Worm (Caenorhabditis elegans) whole organism, early embryonic: ENCODE results near the gene pcrg-1.

ENCODE experiments used
- B0310.2 ChIP-seq: sonication (generic microtip); optimal IDR thresholded peaks from 2 replicates; lab custom pipeline; 2016; ENCODE audit warnings: mild to moderate bottlenecking, missing genetic modification characterization, missing compliant biosample characterization
- F13C5.2 ChIP-seq: sonication (generic microtip); optimal IDR thresholded peaks from 2 replicates; lab custom pipeline; 2017; ENCODE audit warnings: mild to moderate bottlenecking, missing genetic modification characterization, inconsistent platforms, missing compliant biosample characterization
- aly-1 ChIP-seq: sonication (generic microtip); optimal IDR thresholded peaks from 2 replicates; lab custom pipeline; 2016; ENCODE audit warnings: missing genetic modification characterization, missing compliant biosample characterization
- ama-1 ChIP-seq: fragments of 150-350 bp; optimal IDR thresholded peaks from 2 replicates; lab custom pipeline; 2014
- ceh-13 ChIP-seq: fragments of 200-800 bp; sonication (Bioruptor generic); optimal IDR thresholded peaks from 2 replicates; lab custom pipeline; 2018; ENCODE audit warnings: mild to moderate bottlenecking, missing genetic modification characterization, missing compliant biosample characterization
- ceh-36 ChIP-seq: sonication (generic microtip); optimal IDR thresholded peaks from 2 replicates; lab custom pipeline; 2016; ENCODE audit warnings: missing genetic modification characterization, inconsistent platforms, missing compliant biosample characterization
- ets-7 ChIP-seq: sonication (generic microtip); optimal IDR thresholded peaks from 2 replicates; lab custom pipeline; 2016; ENCODE audit warnings: missing genotype, missing genetic modification characterization, missing compliant biosample characterization
- flt-1 ChIP-seq: fragments of 200-800 bp; sonication (Bioruptor generic); IDR thresholded peaks from 2 replicates; pipeline ENCODE4 v1.3.6; 2022; ENCODE audit warnings: missing genetic modification characterization, missing compliant biosample characterization
- hmbx-1 ChIP-seq: sonication (generic microtip); optimal IDR thresholded peaks from 2 replicates; lab custom pipeline; 2016; ENCODE audit warnings: mild to moderate bottlenecking, missing genetic modification characterization, missing compliant biosample characterization
- hmg-4 ChIP-seq: fragments of 200-800 bp; sonication (Bioruptor generic); optimal IDR thresholded peaks from 2 replicates; lab custom pipeline; 2018; ENCODE audit warnings: mild to moderate bottlenecking, missing genetic modification characterization, missing compliant biosample characterization
- hnd-1 ChIP-seq: sonication (generic microtip); optimal IDR thresholded peaks from 2 replicates; lab custom pipeline; 2016; ENCODE audit warnings: missing genetic modification characterization, missing compliant biosample characterization
- pes-1 ChIP-seq: fragments of 200-800 bp; sonication (Bioruptor generic); IDR thresholded peaks from 2 replicates; pipeline ENCODE4 v1.3.6; 2022; ENCODE audit warnings: missing genetic modification reagents, missing genetic modification characterization, missing compliant biosample characterization
- scrt-1 ChIP-seq: fragments of 200-800 bp; sonication (Bioruptor generic); IDR thresholded peaks from 2 replicates; pipeline ENCODE4 v1.3.6; 2022; ENCODE audit warnings: missing genetic modification characterization, missing compliant biosample characterization
- sea-1 ChIP-seq: fragments of 200-800 bp; sonication (Bioruptor generic); conservative IDR thresholded peaks from 2 replicates; pipeline ENCODE4 v1.3.6; 2022; ENCODE audit warnings: missing genetic modification characterization, missing compliant biosample characterization
- tbx-11 ChIP-seq: fragments of 200-800 bp; sonication (Bioruptor generic); IDR thresholded peaks from 2 replicates; pipeline ENCODE4 v1.3.6; 2022; ENCODE audit warnings: missing genetic modification characterization, missing compliant biosample characterization
- tbx-37 ChIP-seq: fragments of 200-800 bp; sonication (Bioruptor generic); conservative IDR thresholded peaks from 2 replicates; pipeline ENCODE4 v1.3.6; 2022; ENCODE audit warnings: missing genetic modification reagents, missing genetic modification characterization, missing compliant biosample characterization
- tra-4 ChIP-seq: sonication (generic microtip); optimal IDR thresholded peaks from 2 replicates; lab custom pipeline; 2017; ENCODE audit warnings: missing genetic modification characterization, missing compliant biosample characterization

Gene pcrg-1

ce11 chrII:7212059-7212458 lies 11.7 kb downstream of the pcrg-1 start, which contains the start of gene E04F6.9:
TSS of gene E04F6.9 (minus strand) at chrII:7212159.
- TF ChIP-seq tra-4 (tag; lab: Kevin White, UChicago) (no peak), flt-1 (GFP tag; lab: Robert Waterston, UW) (no peak), tbx-37 (GFP tag; lab: Robert Waterston, UW) (no peak), sea-1 (GFP tag; lab: Robert Waterston, UW) (no peak), aly-1 (tag; lab: Kevin White, UChicago) (no peak), scrt-1 (GFP tag; lab: Robert Waterston, UW) (no peak), ceh-36 (tag; lab: Kevin White, UChicago) (no peak), hmg-4 (GFP tag; lab: Kevin White, UChicago) (no peak), B0310.2 (tag; lab: Kevin White, UChicago) (no peak), hnd-1 (no peak), F13C5.2 (tag; lab: Kevin White, UChicago) (no peak), pes-1 (GFP tag; lab: Robert Waterston, UW) (no peak), ets-7 (no peak), ama-1 (no peak), tbx-11 (no peak), hmbx-1 (tag; lab: Kevin White, UChicago) (no peak), ceh-13 (GFP tag; lab: Kevin White, UChicago) (no peak)

DNA sequence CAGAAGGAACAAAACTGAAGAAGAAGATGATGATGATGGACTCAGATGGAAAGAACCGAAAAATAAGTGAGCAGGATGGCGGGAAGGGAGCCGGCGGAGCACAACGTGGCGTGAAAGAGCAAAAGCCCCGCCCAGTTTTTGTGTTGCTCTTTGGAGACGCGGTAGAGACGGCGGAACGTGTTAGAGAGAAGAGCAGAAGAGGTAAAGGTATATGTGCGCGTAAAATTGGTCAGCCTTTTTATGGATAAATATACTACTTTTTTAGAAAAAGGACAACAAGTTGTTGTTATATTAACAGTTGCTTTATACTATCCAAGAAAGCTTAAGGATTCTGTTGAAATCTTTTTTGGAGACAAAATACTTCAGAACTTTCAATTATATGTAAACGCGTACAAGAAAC lies 16.7 kb downstream of the pcrg-1 start, which contains the start of gene E04F6.10:
TSS of gene E04F6.10 (minus strand) at position 101 of the 400 bp plus-strand sequence.
- TF ChIP-seq tbx-37 (GFP tag; lab: Robert Waterston, UW) = no peak
- TF ChIP-seq sea-1 (GFP tag; lab: Robert Waterston, UW) = no peak
- TF ChIP-seq pes-1 (GFP tag; lab: Robert Waterston, UW) = no peak

DNA sequence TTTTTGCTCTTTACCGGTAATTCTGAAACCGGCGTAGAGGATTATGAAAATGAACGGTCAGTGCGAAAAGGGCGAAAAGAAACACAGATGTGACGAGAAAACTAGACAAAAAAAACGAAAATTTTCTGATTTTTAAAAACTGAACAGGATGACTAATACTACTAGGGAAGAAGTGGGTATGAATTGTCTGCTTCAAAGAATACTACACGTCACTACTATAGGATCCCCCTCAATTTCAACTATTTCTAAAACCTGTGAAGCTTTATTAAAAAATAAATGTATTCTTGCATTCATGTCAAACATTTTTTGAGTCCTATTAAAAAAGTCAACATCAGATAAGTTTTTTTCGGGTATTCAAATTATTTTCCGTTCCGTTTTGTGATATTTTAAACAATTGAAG lies 23.7 kb downstream of the pcrg-1 start:
- no peak for TF ChIP-seq sea-1 (GFP tag; lab: Robert Waterston, UW)
- TF ChIP-seq ceh-36 (tag; lab: Kevin White, UChicago) = no peak
- no peak for TF ChIP-seq ceh-13 (GFP tag; lab: Kevin White, UChicago)
- no peak for TF ChIP-seq B0310.2 (tag; lab: Kevin White, UChicago)
- no peak for TF ChIP-seq pes-1 (GFP tag; lab: Robert Waterston, UW)
- no peak for TF ChIP-seq ets-7
- no peak for TF ChIP-seq scrt-1 (GFP tag; lab: Robert Waterston, UW)
- TF ChIP-seq tra-4 (tag; lab: Kevin White, UChicago) = no peak
- TF ChIP-seq hmg-4 (GFP tag; lab: Kevin White, UChicago) = no peak
- TF ChIP-seq hmbx-1 (tag; lab: Kevin White, UChicago) = no peak
- TF ChIP-seq flt-1 (GFP tag; lab: Robert Waterston, UW) = no peak

DNA sequence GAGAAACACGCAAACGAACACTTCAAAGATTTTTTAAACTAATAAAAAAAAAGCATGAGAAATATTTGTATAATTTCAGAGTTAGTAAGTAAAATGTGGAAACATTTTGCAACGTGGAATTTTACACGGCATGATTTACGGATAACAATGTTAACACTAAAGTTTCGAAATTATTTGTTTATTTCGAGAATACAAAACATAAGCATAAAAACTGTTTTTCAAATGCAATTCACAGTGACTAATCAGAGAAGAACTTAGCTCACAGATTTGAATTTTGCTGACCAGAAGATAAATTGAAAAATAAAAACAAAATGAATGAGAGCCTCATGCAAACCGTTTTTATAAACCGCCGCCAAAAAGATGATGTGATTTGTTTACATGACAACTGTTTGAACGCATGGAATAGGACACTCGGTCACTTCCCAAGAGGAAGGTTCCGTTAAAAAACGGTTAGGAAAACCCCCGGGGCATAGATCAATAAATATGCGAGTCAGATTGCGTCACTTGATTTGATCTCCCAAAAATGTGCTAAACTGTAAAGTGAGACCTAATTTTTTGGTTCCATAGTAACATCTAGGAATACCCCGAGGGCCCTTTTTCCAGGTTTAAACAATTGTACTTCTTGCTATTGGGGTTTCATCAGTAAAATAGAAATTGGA lies 25.6 kb downstream of the pcrg-1 start, which contains the start of gene clh-3:
TSS of gene clh-3 (minus strand) at position 51 of the 659 bp plus-strand sequence.
- TF ChIP-seq tra-4 (tag; lab: Kevin White, UChicago) = no peak
- TF ChIP-seq pes-1 (GFP tag; lab: Robert Waterston, UW) = no peak
- no peak for TF ChIP-seq ceh-36 (tag; lab: Kevin White, UChicago)
- TF ChIP-seq ets-7 = no peak
- no peak for TF ChIP-seq aly-1 (tag; lab: Kevin White, UChicago)
- TF ChIP-seq tbx-37 (GFP tag; lab: Robert Waterston, UW) = no peak
- TF ChIP-seq flt-1 (GFP tag; lab: Robert Waterston, UW) = no peak
- no peak for TF ChIP-seq sea-1 (GFP tag; lab: Robert Waterston, UW)
- TF ChIP-seq B0310.2 (tag; lab: Kevin White, UChicago) = no peak
- no peak for TF ChIP-seq hnd-1
- TF ChIP-seq F13C5.2 (tag; lab: Kevin White, UChicago) = no peak
- no peak for TF ChIP-seq tbx-11
- TF ChIP-seq ama-1 = no peak
- TF ChIP-seq hmbx-1 (tag; lab: Kevin White, UChicago) = no peak

DNA sequence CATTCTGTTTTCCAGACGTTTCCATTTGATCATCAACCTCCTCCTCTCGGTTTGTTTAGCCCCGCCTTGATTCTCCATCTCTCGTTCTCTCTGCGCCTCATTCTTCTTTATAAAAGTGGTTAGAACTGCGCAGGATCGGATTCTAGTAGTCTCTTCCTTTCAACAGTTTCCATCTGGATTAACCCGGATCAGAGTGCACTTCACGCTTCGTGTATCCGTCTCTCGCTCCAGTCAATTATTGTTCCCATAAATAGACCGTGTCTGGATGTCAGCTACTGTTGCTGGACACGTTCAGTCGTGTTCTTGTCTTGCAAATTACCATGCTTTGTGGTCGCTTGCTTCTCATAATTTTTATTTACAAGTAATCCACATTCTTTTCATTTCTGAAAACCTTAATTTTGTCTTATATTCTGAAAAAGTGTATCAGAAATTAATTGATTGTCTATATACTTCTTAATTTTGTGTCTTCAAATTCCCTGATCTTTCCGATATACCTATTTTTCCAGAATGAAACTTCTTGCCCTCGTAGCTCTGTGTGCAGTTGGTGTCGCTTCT lies 28.4 kb downstream of the pcrg-1 start, which contains the start of gene F32A5.4:
TSS of gene F32A5.4 (plus strand) at position 505 of the 555 bp plus-strand sequence.
- TF ChIP-seq B0310.2 (tag; lab: Kevin White, UChicago) (no peak), flt-1 (GFP tag; lab: Robert Waterston, UW) (no peak), ets-7 (no peak), sea-1 (GFP tag; lab: Robert Waterston, UW) (no peak), aly-1 (tag; lab: Kevin White, UChicago) (no peak), ama-1 (no peak)

- no peak for TF ChIP-seq B0310.2 (tag; lab: Kevin White, UChicago)
- no peak for TF ChIP-seq aly-1 (tag; lab: Kevin White, UChicago)
- TF ChIP-seq tbx-11 = no peak
- no peak for TF ChIP-seq flt-1 (GFP tag; lab: Robert Waterston, UW)
- no peak for TF ChIP-seq sea-1 (GFP tag; lab: Robert Waterston, UW)
- no peak for TF ChIP-seq hnd-1
- no peak for TF ChIP-seq ets-7
- TF ChIP-seq tra-4 (tag; lab: Kevin White, UChicago) = no peak
- no peak for TF ChIP-seq hmg-4 (GFP tag; lab: Kevin White, UChicago)
- TF ChIP-seq scrt-1 (GFP tag; lab: Robert Waterston, UW) = no peak
- TF ChIP-seq hmbx-1 (tag; lab: Kevin White, UChicago) = no peak
- TF ChIP-seq ceh-13 (GFP tag; lab: Kevin White, UChicago) = no peak
These were observed 30.3 kb downstream of the pcrg-1 start for ce11 chrII:7230684-7231083.

ce11 chrII:7231951-7232350 lies 31.6 kb downstream of the pcrg-1 start:
- no peak for TF ChIP-seq hmg-4 (GFP tag; lab: Kevin White, UChicago)
- TF ChIP-seq pes-1 (GFP tag; lab: Robert Waterston, UW) = no peak
- no peak for TF ChIP-seq hmbx-1 (tag; lab: Kevin White, UChicago)
- no peak for TF ChIP-seq B0310.2 (tag; lab: Kevin White, UChicago)
- TF ChIP-seq ceh-13 (GFP tag; lab: Kevin White, UChicago) = no peak
